Fruit fly (Drosophila melanogaster) whole organism, embryonic: ENCODE results near the gene Iris.

Experiments used
- CG10431 ChIP-seq: fragments of 200-800 bp; sonication (Bioruptor generic); optimal IDR thresholded peaks from 3 replicates; lab custom pipeline; 2018; ENCODE audit warnings: missing biosample characterization, mild to moderate bottlenecking, missing genetic modification characterization
- CG11247 ChIP-seq: fragments of 200-800 bp; sonication (Bioruptor generic); IDR thresholded peaks from 2 replicates; pipeline ENCODE4 v1.3.6; 2022; ENCODE audit warnings: missing biosample characterization, missing genetic modification characterization
- CG12299 ChIP-seq: fragments of 200-800 bp; sonication (Bioruptor generic); optimal IDR thresholded peaks from 2 replicates; lab custom pipeline; 2018; ENCODE audit warnings: missing biosample characterization, mild to moderate bottlenecking, missing genetic modification characterization
- CG13287 ChIP-seq: fragments of 200-800 bp; sonication (Bioruptor generic); IDR thresholded peaks from 2 replicates; pipeline ENCODE4 v1.3.6; 2022; ENCODE audit warnings: missing biosample characterization, missing genetic modification characterization; ENCODE audit not compliant: partially characterized antibody
- CG14860 ChIP-seq: fragments of 200-800 bp; sonication (Bioruptor generic); IDR thresholded peaks from 3 replicates; pipeline ENCODE4 v1.3.6; 2022; ENCODE audit warnings: missing biosample characterization, missing genetic modification characterization; ENCODE audit not compliant: partially characterized antibody
- CG1603 ChIP-seq: fragments of 200-800 bp; sonication (Bioruptor generic); optimal IDR thresholded peaks from 2 replicates; lab custom pipeline; 2019; ENCODE audit warnings: missing biosample characterization, mild to moderate bottlenecking, missing genetic modification characterization, moderate library complexity
- CG17385 ChIP-seq: fragments of 200-800 bp; sonication (Bioruptor generic); optimal IDR thresholded peaks from 3 replicates; lab custom pipeline; 2018; ENCODE audit warnings: missing biosample characterization, mild to moderate bottlenecking, missing genetic modification characterization
- CG18011 ChIP-seq: fragments of 200-800 bp; sonication (Bioruptor generic); optimal IDR thresholded peaks from 2 replicates; lab custom pipeline; 2017; ENCODE audit warnings: missing biosample characterization, missing genetic modification characterization, mild to moderate bottlenecking, moderate library complexity, missing genotype
- CG18262 ChIP-seq: fragments of 200-800 bp; optimal IDR thresholded peaks from 3 replicates; lab custom pipeline; 2019; ENCODE audit warnings: missing biosample characterization, mild to moderate bottlenecking, missing genetic modification characterization, moderate library complexity
- CG32772 ChIP-seq: fragments of 200-800 bp; sonication (Bioruptor generic); IDR thresholded peaks from 2 replicates; pipeline ENCODE4 v1.3.6; 2022; ENCODE audit warnings: missing biosample characterization, missing genetic modification characterization
- CG3407 ChIP-seq: fragments of 200-800 bp; sonication (Bioruptor generic); optimal IDR thresholded peaks from 2 replicates; lab custom pipeline; 2018; ENCODE audit warnings: missing biosample characterization, mild to moderate bottlenecking, missing genetic modification characterization
- CG4328 ChIP-seq: fragments of 200-800 bp; sonication (Bioruptor generic); optimal IDR thresholded peaks from 3 replicates; lab custom pipeline; 2017; ENCODE audit warnings: missing biosample characterization, missing genetic modification reagents, missing genetic modification characterization
- CG4730 ChIP-seq: fragments of 200-800 bp; sonication (Bioruptor generic); IDR thresholded peaks from 2 replicates; pipeline ENCODE4 v1.3.6; 2022; ENCODE audit warnings: missing biosample characterization, missing genetic modification characterization
- CG6254 ChIP-seq: fragments of 200-800 bp; sonication (Bioruptor generic); optimal IDR thresholded peaks from 3 replicates; lab custom pipeline; 2017; ENCODE audit warnings: mild to moderate bottlenecking, missing biosample characterization, missing genetic modification reagents, missing genetic modification characterization
- CG6654 ChIP-seq: fragments of 200-800 bp; sonication (Bioruptor generic); optimal IDR thresholded peaks from 2 replicates; lab custom pipeline; 2017; ENCODE audit warnings: missing biosample characterization, mild to moderate bottlenecking, missing genetic modification characterization
- CG6683 ChIP-seq: fragments of 200-800 bp; sonication (Bioruptor generic); optimal IDR thresholded peaks from 2 replicates; lab custom pipeline; 2017; ENCODE audit warnings: missing biosample characterization, mild to moderate bottlenecking, missing genetic modification characterization, missing genetic modification reagents
- CG7928 ChIP-seq: fragments of 200-800 bp; sonication (Bioruptor generic); optimal IDR thresholded peaks from 2 replicates; lab custom pipeline; 2017; ENCODE audit warnings: missing biosample characterization, mild to moderate bottlenecking, missing genetic modification characterization
- CG8290 ChIP-seq, 3 experiments: fragments of 200-800 bp; sonication (Bioruptor generic); optimal IDR thresholded peaks; 2 replicates each; lab custom pipeline; 2016 to 2019; ENCODE audit warnings: missing biosample characterization in 3 of 3, missing genetic modification characterization in 3 of 3, mild to moderate bottlenecking in 2 of 3, moderate library complexity in 1 of 3
- CG9727 ChIP-seq: fragments of 200-800 bp; sonication (Bioruptor generic); optimal IDR thresholded peaks from 3 replicates; lab custom pipeline; 2017; ENCODE audit warnings: missing biosample characterization, mild to moderate bottlenecking, missing genetic modification characterization
- CG9932 ChIP-seq: fragments of 200-800 bp; sonication (Bioruptor generic); IDR thresholded peaks from 2 replicates; pipeline ENCODE4 v1.3.6; 2022; ENCODE audit warnings: missing biosample characterization, missing genetic modification characterization
- D19B ChIP-seq: fragments of 200-800 bp; sonication (Bioruptor generic); optimal IDR thresholded peaks from 2 replicates; lab custom pipeline; 2017; ENCODE audit warnings: missing biosample characterization, mild to moderate bottlenecking, missing genetic modification characterization
- Dip2 ChIP-seq: fragments of 200-800 bp; sonication (Bioruptor generic); IDR thresholded peaks from 2 replicates; pipeline ENCODE4 v1.3.6; 2022; ENCODE audit warnings: missing biosample characterization, missing genetic modification characterization
- Dref ChIP-seq: fragments of 200-800 bp; sonication (Bioruptor generic); IDR thresholded peaks from 2 replicates; pipeline ENCODE4 v1.3.6; 2022; ENCODE audit warnings: missing biosample characterization, missing genetic modification characterization
- Drgx ChIP-seq: fragments of 200-800 bp; sonication (Bioruptor generic); IDR thresholded peaks from 2 replicates; pipeline ENCODE4 v1.3.6; 2022; ENCODE audit warnings: missing biosample characterization, missing genetic modification characterization
- E2f1 ChIP-seq: fragments of 200-800 bp; sonication (Bioruptor generic); IDR thresholded peaks from 2 replicates; pipeline ENCODE4 v1.3.6; 2022; ENCODE audit warnings: missing biosample characterization, missing genetic modification characterization
- H2.0 ChIP-seq: fragments of 200-800 bp; sonication (Bioruptor generic); IDR thresholded peaks from 2 replicates; pipeline ENCODE4 v1.3.6; 2022; ENCODE audit warnings: missing biosample characterization, missing genetic modification characterization
- Opbp ChIP-seq: fragments of 200-800 bp; sonication (Bioruptor generic); IDR thresholded peaks from 3 replicates; pipeline ENCODE4 v1.3.6; 2022; ENCODE audit warnings: missing biosample characterization, missing genetic modification characterization; ENCODE audit not compliant: partially characterized antibody
- PHDP ChIP-seq: fragments of 200-800 bp; sonication (Bioruptor generic); optimal IDR thresholded peaks from 3 replicates; lab custom pipeline; 2018; ENCODE audit warnings: missing biosample characterization, mild to moderate bottlenecking, missing genetic modification characterization, moderate library complexity
- bbx ChIP-seq: fragments of 200-800 bp; sonication (Bioruptor generic); IDR thresholded peaks from 2 replicates; pipeline ENCODE4 v1.3.6; 2022; ENCODE audit warnings: missing biosample characterization, missing genetic modification characterization; ENCODE audit not compliant: partially characterized antibody
- dati ChIP-seq: fragments of 200-800 bp; sonication (Bioruptor generic); IDR thresholded peaks from 2 replicates; pipeline ENCODE4 v1.3.6; 2022; ENCODE audit warnings: missing biosample characterization, missing genetic modification characterization
- dmrt99B ChIP-seq: fragments of 200-800 bp; sonication (Bioruptor generic); optimal IDR thresholded peaks from 2 replicates; lab custom pipeline; 2018; ENCODE audit warnings: missing biosample characterization, mild to moderate bottlenecking, missing genetic modification characterization, moderate library complexity
- grn ChIP-seq: fragments of 200-800 bp; sonication (Bioruptor generic); optimal IDR thresholded peaks from 3 replicates; lab custom pipeline; 2017; ENCODE audit warnings: missing biosample characterization, missing genetic modification characterization
- mam ChIP-seq: fragments of 200-800 bp; sonication (Bioruptor generic); optimal IDR thresholded peaks from 3 replicates; lab custom pipeline; 2016; ENCODE audit warnings: missing biosample characterization, missing genetic modification characterization
- pan ChIP-seq, 4 experiments: fragments of >200 bp in 3 of 4; fragments of 200-800 bp in 1 of 4; sonication (Bioruptor generic) in 1 of 4; optimal IDR thresholded peaks in 3 of 4; IDR thresholded peaks in 1 of 4; 2 replicates each; pipeline versions ENCODE4 v1.3.6 to Lab custom; 2017 to 2022; ENCODE audit warnings: missing biosample characterization in 2 of 4, missing genetic modification characterization in 2 of 4, mixed read lengths in 1 of 4
- pfk ChIP-seq: fragments of 200-800 bp; sonication (Bioruptor generic); optimal IDR thresholded peaks from 2 replicates; lab custom pipeline; 2018; ENCODE audit warnings: missing biosample characterization, mild to moderate bottlenecking, missing genetic modification characterization, moderate library complexity
- phol ChIP-seq: fragments of 200-800 bp; sonication (Bioruptor generic); optimal IDR thresholded peaks from 3 replicates; lab custom pipeline; 2018; ENCODE audit warnings: missing biosample characterization, mild to moderate bottlenecking, missing genetic modification characterization, moderate library complexity
- pzg ChIP-seq: fragments of 200-800 bp; sonication (Bioruptor generic); optimal IDR thresholded peaks from 3 replicates; lab custom pipeline; 2018; ENCODE audit warnings: missing biosample characterization, mild to moderate bottlenecking, missing genetic modification characterization, moderate library complexity
- ro ChIP-seq: fragments of 200-800 bp; sonication (Bioruptor generic); IDR thresholded peaks from 2 replicates; pipeline ENCODE4 v1.3.6; 2022; ENCODE audit warnings: missing biosample characterization, missing genetic modification characterization
- sd ChIP-seq: fragments of 200-800 bp; sonication (Bioruptor generic); optimal IDR thresholded peaks from 3 replicates; lab custom pipeline; 2018; ENCODE audit warnings: missing biosample characterization, mild to moderate bottlenecking, missing genetic modification characterization, moderate library complexity
- stwl ChIP-seq: fragments of 200-800 bp; sonication (Bioruptor generic); optimal IDR thresholded peaks from 3 replicates; lab custom pipeline; 2018; ENCODE audit warnings: missing biosample characterization, mild to moderate bottlenecking, missing genetic modification characterization, moderate library complexity
- sug ChIP-seq: fragments of 200-800 bp; optimal IDR thresholded peaks from 2 replicates; lab custom pipeline; 2019; ENCODE audit warnings: missing biosample characterization, mild to moderate bottlenecking, missing genetic modification characterization, moderate library complexity
- unc-4 ChIP-seq: fragments of 200-800 bp; sonication (Bioruptor generic); IDR thresholded peaks from 2 replicates; pipeline ENCODE4 v1.3.6; 2022; ENCODE audit warnings: missing biosample characterization, missing genetic modification characterization; ENCODE audit not compliant: partially characterized antibody
- unpg ChIP-seq: fragments of 200-800 bp; sonication (Bioruptor generic); optimal IDR thresholded peaks from 3 replicates; lab custom pipeline; 2018; ENCODE audit warnings: missing biosample characterization, mild to moderate bottlenecking, missing genetic modification characterization, moderate library complexity
- vfl ChIP-seq: fragments of 200-800 bp; sonication (Bioruptor generic); optimal IDR thresholded peaks from 2 replicates; lab custom pipeline; 2016; ENCODE audit warnings: missing biosample characterization, missing genetic modification characterization
- zen2 ChIP-seq: fragments of 200-800 bp; sonication (Bioruptor generic); IDR thresholded peaks from 3 replicates; pipeline ENCODE4 v1.3.6; 2022; ENCODE audit warnings: missing biosample characterization, missing genetic modification characterization; ENCODE audit not compliant: partially characterized antibody

Gene Iris

DNA sequence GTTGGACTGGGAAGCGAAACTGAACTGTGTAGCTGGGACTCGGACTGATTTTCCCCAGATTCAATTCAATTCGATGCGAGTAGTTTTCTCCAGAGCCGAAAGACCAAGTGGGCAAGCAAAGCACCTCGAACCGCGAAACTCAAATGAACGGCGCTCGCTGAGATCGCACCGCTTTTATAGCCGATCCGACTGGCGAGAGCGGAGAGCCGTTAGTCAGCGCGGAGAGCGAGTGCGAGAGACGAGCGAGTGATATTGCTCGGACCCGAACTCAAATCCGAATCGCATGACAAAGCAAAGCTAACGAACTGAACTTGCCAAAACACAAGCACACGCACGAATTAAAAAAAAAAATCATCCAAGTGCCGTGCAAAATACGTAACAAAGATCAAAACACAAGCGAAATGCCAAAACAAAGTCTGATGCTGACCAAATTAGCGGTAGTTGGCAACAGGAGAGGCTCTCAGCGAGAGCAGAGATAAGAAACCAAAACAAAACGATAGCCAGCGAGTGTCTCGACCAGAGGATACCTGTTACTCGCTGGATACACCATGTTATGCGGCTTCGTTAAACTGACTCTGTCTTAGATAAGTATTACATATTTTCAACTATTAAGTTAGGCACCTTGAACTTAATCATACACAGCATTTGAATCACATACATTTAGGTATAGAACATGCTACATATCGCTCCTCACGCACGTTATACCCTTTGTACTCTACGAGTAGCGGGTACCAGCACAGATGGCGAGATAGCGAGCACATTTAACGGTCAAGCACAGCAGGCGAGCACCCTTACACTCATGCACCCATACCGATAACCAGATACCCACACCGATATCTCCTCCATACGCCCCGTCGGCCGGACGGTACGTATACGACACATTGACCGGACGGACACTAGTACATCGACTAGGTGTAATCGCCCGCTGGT, 14.8 kb downstream of the Iris start (continued):
- peak; percentile 43; the same call in 1 of the 3 replicates for TF ChIP-seq zen2
- peak in 1 of 2 experiments; percentile 55 for TF ChIP-seq pan (optimal IDR thresholded peaks at IDR 0.05; lab: Kevin White, UChicago)
- peak in 1 of 2 experiments; percentile 67 for TF ChIP-seq pan (GFP tag; optimal IDR thresholded peaks at IDR 0.05 in 1 of 2, IDR thresholded peaks at IDR 0.05 in 1 of 2)
- TF ChIP-seq CG6254 (GFP tag; lab: Kevin White, UChicago) = no peak
- TF ChIP-seq Dref (GFP tag; lab: Robert Waterston, UW) = 0 out of 2 replicates have a peak, but pooled peaks have one; percentile 23
- peak; percentile 70 for TF ChIP-seq unpg (GFP tag; lab: Kevin White, UChicago)
- peak; percentile 20; the same call in 1 of the 2 replicates for TF ChIP-seq bbx (GFP tag; lab: Robert Waterston, UW)
- TF ChIP-seq CG8290 (GFP tag; optimal IDR thresholded peaks at IDR 0.05; lab: Kevin White, UChicago) = peak; percentile 49
- TF ChIP-seq CG8290 (tag; optimal IDR thresholded peaks at IDR 0.05; lab: Kevin White, UChicago) = peak in 1 of 2 experiments; percentile 87
- peak; percentile 75 for TF ChIP-seq E2f1
- TF ChIP-seq CG10431 (GFP tag; lab: Kevin White, UChicago) = no peak
- TF ChIP-seq CG6683 (GFP tag; lab: Kevin White, UChicago) = peak; percentile 38
- peak; percentile 63 for TF ChIP-seq vfl (GFP tag; lab: Kevin White, UChicago)
- TF ChIP-seq CG4730 (GFP tag; lab: Robert Waterston, UW) = peak; percentile 68
- peak; percentile 99 for TF ChIP-seq D19B (GFP tag; lab: Kevin White, UChicago)
- TF ChIP-seq CG4328 (GFP tag; lab: Kevin White, UChicago) = no peak
- peak; percentile 28 for TF ChIP-seq CG6654 (GFP tag; lab: Kevin White, UChicago)
- no peak for TF ChIP-seq pzg (GFP tag; lab: Kevin White, UChicago)
- peak; percentile 54 for TF ChIP-seq CG17385 (GFP tag; lab: Kevin White, UChicago)
- TF ChIP-seq pfk = no peak
- TF ChIP-seq CG1603 (tag; lab: Kevin White, UChicago) = peak; percentile 83
- peak; percentile 51 for TF ChIP-seq CG18011
- TF ChIP-seq CG14860 (GFP tag; lab: Robert Waterston, UW) = no peak
- TF ChIP-seq unc-4 = no peak
- TF ChIP-seq CG3407 (GFP tag; lab: Kevin White, UChicago) = peak; percentile 21
- peak; percentile 92 for TF ChIP-seq grn (GFP tag; lab: Kevin White, UChicago)
- TF ChIP-seq Drgx (GFP tag; lab: Robert Waterston, UW) = peak; percentile 82
- TF ChIP-seq Dip2 (GFP tag; lab: Robert Waterston, UW) = no peak
- peak; percentile 4 for TF ChIP-seq stwl (tag; lab: Kevin White, UChicago)
- TF ChIP-seq dmrt99B (tag; lab: Kevin White, UChicago) = peak; percentile 70
- TF ChIP-seq mam (GFP tag; lab: Kevin White, UChicago) = peak; percentile 77
- peak; percentile 40; the same call in 1 of the 3 replicates for TF ChIP-seq Opbp
- TF ChIP-seq PHDP (tag; lab: Kevin White, UChicago) = peak; percentile 81
- peak; percentile 69; the same call in 1 of the 2 replicates for TF ChIP-seq H2.0 (GFP tag; lab: Robert Waterston, UW)
- peak; percentile 66 for TF ChIP-seq phol (tag; lab: Kevin White, UChicago)
- peak; percentile 78 for TF ChIP-seq CG9932 (GFP tag; lab: Robert Waterston, UW)
- TF ChIP-seq CG7928 (GFP tag; lab: Kevin White, UChicago) = no peak
- peak; percentile 84 for TF ChIP-seq CG9727 (GFP tag; lab: Kevin White, UChicago)
- TF ChIP-seq sd (tag; lab: Kevin White, UChicago) = peak; percentile 49
- peak; percentile 22; the same call in 1 of the 2 replicates for TF ChIP-seq CG13287 (GFP tag; lab: Robert Waterston, UW)
- TF ChIP-seq CG18262 (tag; lab: Kevin White, UChicago) = peak; percentile 50
- peak; percentile 73 for TF ChIP-seq CG11247
- peak; percentile 76 for TF ChIP-seq CG32772
- peak; percentile 17 for TF ChIP-seq CG12299 (tag; lab: Kevin White, UChicago)
- TF ChIP-seq sug (tag; lab: Kevin White, UChicago) = peak; percentile 67
- TF ChIP-seq ro (GFP tag; lab: Robert Waterston, UW) = peak; percentile 35; the same call in 1 of the 2 replicates
- TF ChIP-seq dati (GFP tag; lab: Robert Waterston, UW) = peak; percentile 28; the same call in 1 of the 2 replicates
